Worm (Caenorhabditis elegans) whole organism, L4 larva: Measurements from ENCODE around the gene arrd-15.

Source experiments
- D1046.2 ChIP-seq: fragments of 200-800 bp; sonication (Bioruptor generic); IDR thresholded peaks from 2 replicates; pipeline ENCODE4 v1.3.6; 2022; ENCODE audit warnings: missing genetic modification characterization, missing compliant biosample characterization
- F10B5.3 ChIP-seq: sonication (generic microtip); optimal IDR thresholded peaks from 2 replicates; lab custom pipeline; 2016; ENCODE audit warnings: mild to moderate bottlenecking, missing genetic modification characterization, missing compliant biosample characterization
- F49E8.2 ChIP-seq: sonication (generic microtip); optimal IDR thresholded peaks from 2 replicates; lab custom pipeline; 2016; ENCODE audit warnings: missing compliant biosample characterization, mild to moderate bottlenecking, missing genetic modification characterization, borderline replicate concordance
- R02D3.7 ChIP-seq: fragments of 150-350 bp; sonication (generic microtip); optimal IDR thresholded peaks from 3 replicates; lab custom pipeline; 2014; ENCODE audit warnings: missing biosample characterization, missing genetic modification characterization
- T26A8.4 ChIP-seq: fragments of 200-800 bp; sonication (Bioruptor generic); IDR thresholded peaks from 2 replicates; pipeline ENCODE4 v1.3.6; 2022; ENCODE audit warnings: missing genetic modification characterization, missing compliant biosample characterization
- Y105C5A.15 ChIP-seq: fragments of 200-800 bp; sonication (Bioruptor generic); IDR thresholded peaks from 2 replicates; pipeline ENCODE4 v1.3.6; 2022; ENCODE audit warnings: missing genetic modification characterization, missing compliant biosample characterization
- Y75B8A.6 ChIP-seq: fragments of 200-800 bp; sonication (Bioruptor generic); IDR thresholded peaks from 2 replicates; pipeline ENCODE4 v1.3.6; 2022; ENCODE audit warnings: missing genetic modification reagents, missing genetic modification characterization, missing compliant biosample characterization
- ZK546.5 ChIP-seq, 2 experiments: sonication (generic microtip); optimal IDR thresholded peaks; 2 replicates each; lab custom pipeline; 2017; ENCODE audit warnings: missing biosample characterization in 2 of 2, missing genetic modification characterization in 2 of 2
- aha-1 ChIP-seq: fragments of 150-350 bp; peaks from one replicate; lab custom pipeline; 2014; ENCODE audit warnings: missing biosample characterization, missing genetic modification characterization
- aly-2 ChIP-seq: sonication (generic microtip); optimal IDR thresholded peaks from 2 replicates; lab custom pipeline; 2018; ENCODE audit warnings: missing biosample characterization, missing genetic modification characterization
- ama-1 ChIP-seq: fragments of 150-350 bp; optimal IDR thresholded peaks from 2 replicates; lab custom pipeline; 2014; ENCODE audit warnings: inconsistent platforms, mixed read lengths
- arid-1 ChIP-seq: fragments of 200-800 bp; sonication (Bioruptor generic); conservative IDR thresholded peaks from 2 replicates; pipeline ENCODE4 v1.3.6; 2022; ENCODE audit warnings: missing genetic modification reagents, missing genetic modification characterization, missing compliant biosample characterization
- ceh-28 ChIP-seq: fragments of 150-350 bp; optimal IDR thresholded peaks from 2 replicates; lab custom pipeline; 2014; ENCODE audit warnings: missing biosample characterization, missing genetic modification reagents, missing genetic modification characterization
- ces-1 ChIP-seq: fragments of 150-350 bp; sonication (generic microtip); optimal IDR thresholded peaks from 4 replicates; lab custom pipeline; 2014; ENCODE audit warnings: missing biosample characterization, missing genetic modification reagents, missing genetic modification characterization
- ctbp-1 ChIP-seq: fragments of 200-800 bp; sonication (Bioruptor generic); IDR thresholded peaks from 2 replicates; pipeline ENCODE4 v1.3.6; 2022; ENCODE audit warnings: missing genetic modification reagents, missing genetic modification characterization, missing compliant biosample characterization
- daf-16 ChIP-seq, 3 experiments: sonication (generic microtip); optimal IDR thresholded peaks; 2 replicates each; lab custom pipeline; 2016 to 2017; ENCODE audit warnings: missing genetic modification characterization in 3 of 3, missing genetic modification reagents in 3 of 3, mild to moderate bottlenecking in 2 of 3, missing compliant biosample characterization in 2 of 3, missing biosample characterization in 1 of 3, moderate library complexity in 1 of 3
- daf-8 ChIP-seq: fragments of 200-800 bp; sonication (Bioruptor generic); IDR thresholded peaks from 2 replicates; pipeline ENCODE4 v1.3.6; 2022; ENCODE audit warnings: missing genetic modification characterization, missing compliant biosample characterization
- dve-1 ChIP-seq: sonication (generic microtip); optimal IDR thresholded peaks from 2 replicates; lab custom pipeline; 2017; ENCODE audit warnings: antibody characterized with exemption, mild to moderate bottlenecking, missing genetic modification characterization, missing compliant biosample characterization; ENCODE audit not compliant: insufficient read depth
- egl-27 ChIP-seq: sonication (generic microtip); optimal IDR thresholded peaks from 3 replicates; lab custom pipeline; 2017; ENCODE audit warnings: missing biosample characterization, missing genetic modification reagents, missing genetic modification characterization
- egl-43 ChIP-seq: fragments of 200-800 bp; sonication (Bioruptor generic); IDR thresholded peaks from 2 replicates; pipeline ENCODE4 v1.3.6; 2022; ENCODE audit warnings: missing genetic modification reagents, missing genetic modification characterization, missing compliant biosample characterization
- fkh-10 ChIP-seq: fragments of 150-350 bp; optimal IDR thresholded peaks from 2 replicates; lab custom pipeline; 2014; ENCODE audit warnings: missing biosample characterization, missing genetic modification reagents, missing genetic modification characterization
- hif-1 ChIP-seq, 2 experiments: sonication (generic microtip); optimal IDR thresholded peaks; 2 replicates each; lab custom pipeline; 2016 to 2017; ENCODE audit warnings: missing compliant biosample characterization in 2 of 2, missing genetic modification characterization in 2 of 2, missing genetic modification reagents in 2 of 2, missing genotype in 2 of 2, mild to moderate bottlenecking in 1 of 2
- hlh-30 ChIP-seq: sonication (generic microtip); optimal IDR thresholded peaks from 2 replicates; lab custom pipeline; 2017; ENCODE audit warnings: antibody characterized with exemption, mild to moderate bottlenecking, missing genetic modification characterization, missing compliant biosample characterization; ENCODE audit not compliant: insufficient read depth
- jun-1 ChIP-seq: fragments of 150-350 bp; optimal IDR thresholded peaks from 2 replicates; lab custom pipeline; 2014; ENCODE audit warnings: missing biosample characterization, missing genetic modification reagents, missing genetic modification characterization
- lin-1 ChIP-seq: fragments of 200-800 bp; sonication (Bioruptor generic); IDR thresholded peaks from 2 replicates; pipeline ENCODE4 v1.3.6; 2022; ENCODE audit warnings: missing genetic modification reagents, missing genetic modification characterization, missing compliant biosample characterization
- lin-13 ChIP-seq: fragments of 150-350 bp; optimal IDR thresholded peaks from 2 replicates; lab custom pipeline; 2014; ENCODE audit warnings: missing biosample characterization, missing genetic modification reagents, missing genetic modification characterization
- lin-15B ChIP-seq: fragments of 150-350 bp; sonication (generic microtip); optimal IDR thresholded peaks from 3 replicates; lab custom pipeline; 2014; ENCODE audit warnings: missing biosample characterization, missing genetic modification characterization
- lir-3 ChIP-seq: sonication (generic microtip); optimal IDR thresholded peaks from 2 replicates; lab custom pipeline; 2016; ENCODE audit warnings: mild to moderate bottlenecking, missing genetic modification characterization, missing compliant biosample characterization
- madf-5 ChIP-seq, 2 experiments: fragments of 200-800 bp; sonication (Bioruptor generic); IDR thresholded peaks; 2 replicates each; pipeline ENCODE4 v1.3.6; 2022; ENCODE audit warnings: missing compliant biosample characterization in 2 of 2, missing genetic modification characterization in 2 of 2
- mdl-1 ChIP-seq, 2 experiments: fragments of 150-350 bp in 1 of 2; sonication (generic microtip) in 1 of 2; optimal IDR thresholded peaks; 2 replicates each; lab custom pipeline; 2014 to 2017; ENCODE audit warnings: missing biosample characterization in 2 of 2, missing genetic modification characterization in 2 of 2
- mdt-29 ChIP-seq: fragments of 200-800 bp; sonication (Bioruptor generic); IDR thresholded peaks from 2 replicates; pipeline ENCODE4 v1.3.6; 2022; ENCODE audit warnings: missing genetic modification reagents, missing genetic modification characterization, missing compliant biosample characterization
- nhr-10 ChIP-seq: fragments of 150-350 bp; optimal IDR thresholded peaks from 2 replicates; lab custom pipeline; 2014; ENCODE audit warnings: missing biosample characterization, missing genetic modification characterization
- nhr-102 ChIP-seq: sonication (generic microtip); optimal IDR thresholded peaks from 2 replicates; lab custom pipeline; 2016; ENCODE audit warnings: mild to moderate bottlenecking, missing genetic modification characterization, moderate library complexity, missing compliant biosample characterization
- nhr-11 ChIP-seq: fragments of 150-350 bp; optimal IDR thresholded peaks from 2 replicates; lab custom pipeline; 2014; ENCODE audit warnings: missing biosample characterization, missing genetic modification characterization
- nhr-237 ChIP-seq: sonication (generic microtip); optimal IDR thresholded peaks from 2 replicates; lab custom pipeline; 2017; ENCODE audit warnings: missing biosample characterization, missing genetic modification characterization
- nhr-42 ChIP-seq: fragments of 200-800 bp; sonication (Bioruptor generic); IDR thresholded peaks from 2 replicates; pipeline ENCODE4 v1.3.6; 2022; ENCODE audit warnings: missing genetic modification characterization, missing compliant biosample characterization
- nhr-48 ChIP-seq: sonication (generic microtip); optimal IDR thresholded peaks from 2 replicates; lab custom pipeline; 2016; ENCODE audit warnings: mild to moderate bottlenecking, missing genetic modification characterization, missing compliant biosample characterization
- pha-4 ChIP-seq, 2 experiments: fragments of 150-350 bp in 1 of 2; fragments of 200-800 bp in 1 of 2; sonication (Bioruptor generic) in 1 of 2; IDR thresholded peaks in 1 of 2; optimal IDR thresholded peaks in 1 of 2; 2 replicates each; pipeline versions ENCODE4 v1.3.6 to Lab custom; 2014 to 2022; ENCODE audit warnings: missing genetic modification characterization in 2 of 2, missing genetic modification reagents in 2 of 2, missing biosample characterization in 1 of 2, missing compliant biosample characterization in 1 of 2
- pqm-1 ChIP-seq: sonication (generic microtip); optimal IDR thresholded peaks from 2 replicates; lab custom pipeline; 2017; ENCODE audit warnings: missing biosample characterization, missing genetic modification characterization
- saeg-2 ChIP-seq: fragments of 200-800 bp; sonication (Bioruptor generic); IDR thresholded peaks from 2 replicates; pipeline ENCODE4 v1.3.6; 2022; ENCODE audit warnings: missing genetic modification reagents, missing genetic modification characterization, missing compliant biosample characterization
- sdz-12 ChIP-seq: fragments of 200-800 bp; sonication (Bioruptor generic); optimal IDR thresholded peaks from 2 replicates; lab custom pipeline; 2018; ENCODE audit warnings: mild to moderate bottlenecking, missing genetic modification characterization, missing compliant biosample characterization
- snpc-4 ChIP-seq: fragments of 150-350 bp; optimal IDR thresholded peaks from 2 replicates; lab custom pipeline; 2014; ENCODE audit warnings: missing biosample characterization, missing genetic modification characterization
- spr-3 ChIP-seq: fragments of 200-800 bp; sonication (Bioruptor generic); optimal IDR thresholded peaks from 2 replicates; lab custom pipeline; 2018; ENCODE audit warnings: mild to moderate bottlenecking, missing genetic modification characterization, missing compliant biosample characterization
- tag-97 ChIP-seq: fragments of 200-800 bp; sonication (Bioruptor generic); IDR thresholded peaks from 2 replicates; pipeline ENCODE4 v1.3.6; 2022; ENCODE audit warnings: missing genetic modification characterization, missing compliant biosample characterization
- tra-1 ChIP-seq: fragments of 200-800 bp; sonication (Bioruptor generic); IDR thresholded peaks from 2 replicates; pipeline ENCODE4 v1.3.6; 2022; ENCODE audit warnings: missing genetic modification reagents, missing genetic modification characterization, missing compliant biosample characterization
- unc-62 ChIP-seq, 3 experiments: fragments of 150-350 bp in 1 of 3; sonication (generic microtip); optimal IDR thresholded peaks in 2 of 3; peaks in 1 of 3; 1 replicate in 1 of 3; 2 replicates in 2 of 3; lab custom pipeline; 2014 to 2017; ENCODE audit warnings: missing biosample characterization in 3 of 3, missing genetic modification characterization in 3 of 3, missing genetic modification reagents in 3 of 3, missing genotype in 1 of 3
- zag-1 ChIP-seq: fragments of 150-350 bp; optimal IDR thresholded peaks from 2 replicates; lab custom pipeline; 2014; ENCODE audit warnings: missing biosample characterization, missing genetic modification characterization
- zfp-2 ChIP-seq: sonication (generic microtip); optimal IDR thresholded peaks from 2 replicates; lab custom pipeline; 2016; ENCODE audit warnings: mild to moderate bottlenecking, missing genetic modification characterization, missing compliant biosample characterization
- zfp-3 ChIP-seq: fragments of 200-800 bp; sonication (Bioruptor generic); conservative IDR thresholded peaks from 2 replicates; pipeline ENCODE4 v1.3.6; 2022; ENCODE audit warnings: missing genetic modification reagents, missing genetic modification characterization, missing compliant biosample characterization
- zip-11 ChIP-seq: fragments of 200-800 bp; sonication (Bioruptor generic); IDR thresholded peaks from 2 replicates; pipeline ENCODE4 v1.3.6; 2022; ENCODE audit warnings: missing genetic modification characterization, missing compliant biosample characterization

arrd-15 gene

DNA sequence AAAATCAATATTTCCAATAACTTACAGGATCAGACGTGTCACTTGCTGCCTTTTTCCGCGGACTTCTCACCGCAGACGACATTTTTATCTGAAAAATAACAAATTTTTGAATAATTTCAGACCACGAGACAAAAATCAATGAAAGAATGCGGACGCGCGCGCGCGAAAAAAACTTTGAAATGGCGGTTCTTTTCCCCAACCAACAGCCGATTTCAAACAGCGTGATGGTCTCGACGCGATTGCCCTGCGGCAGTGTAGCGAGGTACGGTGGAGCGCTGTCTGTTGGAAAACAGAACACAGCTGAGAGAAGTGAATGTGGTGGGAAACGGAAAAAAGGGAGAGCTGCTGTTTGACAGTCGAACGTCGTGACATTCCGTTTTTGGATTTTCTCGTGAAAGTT, 25.8 kb upstream of the arrd-15 start, which contains the start of gene lin-9 (continued):
- TF ChIP-seq zip-11 (no peak), egl-43 (GFP tag; lab: Robert Waterston, UW) (peak; percentile 93), ama-1 (peak; percentile 47), lir-3 (tag; lab: Kevin White, UChicago) (peak; percentile 23), tra-1 (peak; percentile 92), D1046.2 (GFP tag; lab: Robert Waterston, UW) (peak; percentile 86), hif-1 (tag; optimal IDR thresholded peaks at IDR 0.05; lab: Kevin White, UChicago) (peak; percentile 57 to 89), F49E8.2 (tag; lab: Kevin White, UChicago) (peak; percentile 70), spr-3 (GFP tag; lab: Kevin White, UChicago) (peak; percentile 91), jun-1 (tag; lab: Kevin White, UChicago) (peak; percentile 84), nhr-48 (peak; percentile 88), aly-2 (no peak), unc-62 (GFP tag; optimal IDR thresholded peaks at IDR 0.05 in 1 of 2; lab: Kevin White, UChicago) (peak; percentile 3 to 98), unc-62 (tag; optimal IDR thresholded peaks at IDR 0.05; lab: Kevin White, UChicago) (no peak), mdt-29 (GFP tag; lab: Robert Waterston, UW) (peak; percentile 91), nhr-11 (tag; lab: Kevin White, UChicago) (peak; percentile 96), aha-1 (tag; lab: Kevin White, UChicago) (peak; percentile 100), ZK546.5 (tag; optimal IDR thresholded peaks at IDR 0.05; lab: Kevin White, UChicago) (peak in 1 of 2 experiments; percentile 26), nhr-237 (tag; lab: Kevin White, UChicago) (no peak), nhr-102 (tag; lab: Kevin White, UChicago) (peak; percentile 94), saeg-2 (peak; percentile 78; the same call in 1 of the 2 replicates), Y75B8A.6 (GFP tag; lab: Robert Waterston, UW) (no peak), daf-8 (no peak), arid-1 (GFP tag; lab: Robert Waterston, UW) (peak; percentile 95), R02D3.7 (tag; lab: Kevin White, UChicago) (no peak), egl-27 (tag; lab: Kevin White, UChicago) (no peak), snpc-4 (tag; lab: Kevin White, UChicago) (no peak), lin-1 (GFP tag; lab: Robert Waterston, UW) (peak; percentile 93), lin-15B (tag; lab: Kevin White, UChicago) (peak; percentile 83), daf-16 (GFP tag; optimal IDR thresholded peaks at IDR 0.05; lab: Kevin White, UChicago) (peak; percentile 64 to 91), daf-16 (tag; optimal IDR thresholded peaks at IDR 0.05; lab: Kevin White, UChicago) (peak; percentile 89), F10B5.3 (peak; percentile 90), nhr-10 (tag; lab: Kevin White, UChicago) (peak; percentile 29), lin-13 (peak; percentile 97), mdl-1 (tag; optimal IDR thresholded peaks at IDR 0.05; lab: Kevin White, UChicago) (peak; percentile 15 to 82), ctbp-1 (GFP tag; lab: Robert Waterston, UW) (peak; percentile 97), madf-5 (GFP tag; IDR thresholded peaks at IDR 0.05; lab: Robert Waterston, UW) (no peak), ceh-28 (peak; percentile 35), tag-97 (GFP tag; lab: Robert Waterston, UW) (no peak), sdz-12 (GFP tag; lab: Kevin White, UChicago) (no peak), dve-1 (tag; lab: Kevin White, UChicago) (peak; percentile 99), pqm-1 (tag; lab: Kevin White, UChicago) (peak; percentile 19), T26A8.4 (GFP tag; lab: Robert Waterston, UW) (peak; percentile 98), zfp-2 (tag; lab: Kevin White, UChicago) (peak; percentile 67), hlh-30 (tag; lab: Kevin White, UChicago) (peak; percentile 96), zag-1 (tag; lab: Kevin White, UChicago) (no peak), nhr-42 (peak; percentile 90), Y105C5A.15 (no peak), ces-1 (GFP tag; lab: Kevin White, UChicago) (peak; percentile 37), pha-4 (GFP tag; IDR thresholded peaks at IDR 0.05; lab: Robert Waterston, UW) (peak; percentile 93), pha-4 (tag; optimal IDR thresholded peaks at IDR 0.05; lab: Kevin White, UChicago) (no peak), zfp-3 (peak; percentile 91), fkh-10 (peak; percentile 97)
